Fruit fly (Drosophila melanogaster) whole organism: Measurements from ENCODE around the gene Vps60.
A peak's percentile ranks its signal among the peaks of the same experiment; 100 is the strongest.

Experiments used
- CG8478 ChIP-seq: fragments of >200 bp; optimal IDR thresholded peaks from 2 replicates; lab custom pipeline; 2018; ENCODE audit warnings: inconsistent platforms
- Dll ChIP-seq: fragments of >200 bp; optimal IDR thresholded peaks from 2 replicates; lab custom pipeline; 2017
- EcR ChIP-seq, 2 experiments: fragments of >200 bp; optimal IDR thresholded peaks; 2 replicates each; lab custom pipeline; 2017; ENCODE audit warnings: missing biosample characterization in 2 of 2, missing genetic modification characterization in 2 of 2, missing genetic modification reagents in 2 of 2
- pan ChIP-seq: fragments of >200 bp; optimal IDR thresholded peaks from 2 replicates; lab custom pipeline; 2017
- psq ChIP-seq: fragments of >200 bp; optimal IDR thresholded peaks from 2 replicates; lab custom pipeline; 2017
- usp ChIP-seq: fragments of >200 bp; optimal IDR thresholded peaks from 2 replicates; lab custom pipeline; 2017; ENCODE audit warnings: missing biosample characterization, missing genetic modification characterization, mixed read lengths

The Vps60 gene

DNA sequence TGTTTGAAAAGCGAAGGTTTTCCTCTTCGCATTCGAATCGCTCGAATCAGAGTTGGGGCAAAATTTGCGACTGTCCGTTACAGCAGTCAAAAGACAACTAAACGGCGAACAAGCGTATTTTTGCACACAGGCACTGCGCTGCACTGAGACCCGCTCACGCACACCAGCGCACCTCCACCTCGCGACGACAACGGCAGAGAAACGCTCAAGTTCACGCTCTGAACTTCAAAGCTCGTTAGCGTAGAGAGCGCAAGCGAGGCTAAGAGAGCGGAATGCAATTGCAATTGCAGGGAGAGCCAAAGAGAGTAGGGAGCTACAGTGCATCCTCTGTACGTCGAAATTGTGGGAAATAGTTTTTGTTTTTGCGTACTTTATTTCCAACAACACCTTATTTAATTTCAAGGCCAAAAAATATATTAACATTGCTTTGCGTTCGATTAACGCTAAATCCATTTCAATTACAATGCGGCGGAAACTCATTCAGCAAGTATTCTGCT lies 2.2 kb downstream of the Vps60 start, which contains the start of gene Eip74EF:
TSS of gene Eip74EF (minus strand) at position 117 of the 497 bp plus-strand sequence.
- TF ChIP-seq psq (lab: Kevin White, UChicago) = no peak
- no peak for TF ChIP-seq CG8478 (lab: Kevin White, UChicago)
- no peak for TF ChIP-seq EcR (GFP tag; optimal IDR thresholded peaks at IDR 0.05; lab: Kevin White, UChicago)
- no peak for TF ChIP-seq pan (lab: Kevin White, UChicago)
- TF ChIP-seq Dll (lab: Kevin White, UChicago) = no peak
- no peak for TF ChIP-seq usp (GFP tag; lab: Kevin White, UChicago)

DNA sequence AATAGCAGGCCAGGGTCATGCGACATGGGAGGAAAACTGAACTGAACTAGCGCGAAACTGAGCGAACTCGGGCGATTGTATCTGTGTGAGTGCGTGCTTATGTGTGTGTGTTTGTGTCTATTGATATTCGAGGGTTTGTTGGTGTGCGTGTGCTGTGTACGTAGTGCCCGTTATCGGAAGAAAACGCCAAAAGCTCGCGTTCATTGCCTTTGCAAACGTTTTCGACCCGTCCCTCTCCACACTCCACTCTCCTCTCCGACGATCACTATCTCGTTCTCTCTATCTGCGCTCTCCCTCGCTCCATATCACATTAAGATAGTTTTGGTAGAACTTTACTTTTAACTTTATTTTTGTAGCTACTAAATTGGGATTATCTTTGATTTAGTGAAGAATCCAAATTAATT lies 4.5 kb downstream of the Vps60 start:
- TF ChIP-seq pan (lab: Kevin White, UChicago) = no peak
- TF ChIP-seq EcR (GFP tag; optimal IDR thresholded peaks at IDR 0.05; lab: Kevin White, UChicago) = no peak
- no peak for TF ChIP-seq Dll (lab: Kevin White, UChicago)
- no peak for TF ChIP-seq psq (lab: Kevin White, UChicago)
- no peak for TF ChIP-seq usp (GFP tag; lab: Kevin White, UChicago)
- no peak for TF ChIP-seq CG8478 (lab: Kevin White, UChicago)

DNA sequence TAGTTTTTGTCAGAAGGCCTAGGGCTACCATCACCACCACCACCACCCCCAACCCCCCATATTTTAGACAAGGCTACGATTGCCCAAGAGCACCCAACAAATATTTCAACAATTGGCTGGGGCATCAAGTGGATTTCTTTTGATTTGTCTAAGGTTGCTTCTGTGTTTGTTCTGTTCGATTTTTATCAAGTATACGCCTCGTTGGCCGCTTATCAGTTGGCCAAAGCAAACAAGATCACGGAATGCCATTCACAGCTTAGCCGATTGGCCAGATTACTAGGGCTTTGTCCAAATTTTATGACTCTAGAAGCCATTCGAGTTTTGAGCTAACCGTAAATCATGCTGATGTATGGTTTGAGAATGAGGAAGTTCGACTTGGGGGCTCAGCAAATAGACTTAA lies 5.6 kb downstream of the Vps60 start:
- TF ChIP-seq usp (GFP tag; lab: Kevin White, UChicago) (no peak), psq (lab: Kevin White, UChicago) (no peak), Dll (lab: Kevin White, UChicago) (no peak), pan (lab: Kevin White, UChicago) (no peak), EcR (GFP tag; optimal IDR thresholded peaks at IDR 0.05; lab: Kevin White, UChicago) (no peak), CG8478 (lab: Kevin White, UChicago) (no peak)

DNA sequence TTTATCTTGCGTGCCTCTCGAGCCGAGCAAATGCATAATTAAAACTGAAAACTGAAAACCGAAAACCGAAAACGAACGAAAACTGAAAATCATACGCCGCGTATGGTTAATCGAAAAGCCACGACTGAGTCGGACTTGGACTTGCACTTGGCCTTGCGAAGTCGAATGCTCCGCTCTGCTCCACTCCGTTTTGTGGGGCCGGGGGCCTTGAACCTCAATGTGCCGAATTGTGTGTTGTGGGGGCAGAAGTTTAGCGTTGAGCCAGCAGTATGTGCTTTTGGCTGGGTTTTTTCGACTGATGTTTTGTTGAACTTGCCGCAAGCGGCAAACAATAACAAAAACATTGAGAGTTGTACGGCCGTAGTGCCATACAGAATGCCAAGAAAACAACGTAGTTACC lies 6.1 kb downstream of the Vps60 start:
- TF ChIP-seq pan (lab: Kevin White, UChicago) (no peak), CG8478 (lab: Kevin White, UChicago) (no peak), usp (GFP tag; lab: Kevin White, UChicago) (no peak), Dll (lab: Kevin White, UChicago) (no peak), EcR (GFP tag; optimal IDR thresholded peaks at IDR 0.05; lab: Kevin White, UChicago) (no peak), psq (lab: Kevin White, UChicago) (no peak)

DNA sequence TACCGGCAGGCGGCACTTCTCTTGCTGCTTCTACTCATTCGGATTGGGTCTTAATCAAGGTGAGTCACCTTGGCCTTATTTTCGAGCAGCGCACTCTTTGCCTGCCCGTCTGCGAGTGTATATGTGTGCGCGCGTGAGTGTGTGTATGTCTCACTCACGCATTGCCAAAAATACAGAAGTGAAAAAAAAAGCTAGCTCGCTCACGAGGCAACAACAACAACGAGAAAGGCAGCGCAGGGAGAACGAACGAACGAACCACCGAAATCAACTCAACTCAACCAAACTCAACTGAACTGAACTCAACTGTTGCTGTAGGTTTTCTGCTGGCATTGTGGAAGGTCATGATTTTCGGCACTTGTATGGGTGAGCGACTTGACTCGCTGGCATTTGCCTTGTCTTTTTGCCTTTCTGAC lies 7.4 kb downstream of the Vps60 start:
- TF ChIP-seq CG8478 (lab: Kevin White, UChicago) = no peak
- TF ChIP-seq Dll (lab: Kevin White, UChicago) = peak; percentile 28
- no peak for TF ChIP-seq usp (GFP tag; lab: Kevin White, UChicago)
- peak in 1 of 2 experiments; percentile 50 for TF ChIP-seq EcR (GFP tag; optimal IDR thresholded peaks at IDR 0.05; lab: Kevin White, UChicago)

DNA sequence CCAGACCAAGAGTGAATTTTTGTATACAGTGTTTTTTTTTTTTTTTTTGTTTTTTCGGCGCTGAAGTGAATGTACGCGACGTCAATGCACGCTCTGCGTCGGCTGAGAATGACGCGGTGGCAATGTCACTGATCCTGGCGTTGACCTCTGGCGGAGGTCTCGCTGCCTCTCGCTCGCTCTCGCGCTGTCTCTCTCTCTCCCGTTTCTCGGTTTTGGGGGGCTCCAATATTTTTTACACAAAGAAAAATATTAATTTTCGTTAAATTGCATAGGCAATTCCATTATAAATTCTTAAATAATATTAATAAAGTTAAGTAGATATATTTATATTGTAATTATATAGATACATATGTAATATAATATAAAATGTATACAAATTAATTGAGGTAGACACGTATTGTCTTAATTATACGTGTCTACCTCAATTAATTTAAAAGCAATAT lies 8.1 kb downstream of the Vps60 start:
- TF ChIP-seq EcR (GFP tag; optimal IDR thresholded peaks at IDR 0.05; lab: Kevin White, UChicago) (peak; percentile 35 to 78), CG8478 (lab: Kevin White, UChicago) (no peak)

DNA sequence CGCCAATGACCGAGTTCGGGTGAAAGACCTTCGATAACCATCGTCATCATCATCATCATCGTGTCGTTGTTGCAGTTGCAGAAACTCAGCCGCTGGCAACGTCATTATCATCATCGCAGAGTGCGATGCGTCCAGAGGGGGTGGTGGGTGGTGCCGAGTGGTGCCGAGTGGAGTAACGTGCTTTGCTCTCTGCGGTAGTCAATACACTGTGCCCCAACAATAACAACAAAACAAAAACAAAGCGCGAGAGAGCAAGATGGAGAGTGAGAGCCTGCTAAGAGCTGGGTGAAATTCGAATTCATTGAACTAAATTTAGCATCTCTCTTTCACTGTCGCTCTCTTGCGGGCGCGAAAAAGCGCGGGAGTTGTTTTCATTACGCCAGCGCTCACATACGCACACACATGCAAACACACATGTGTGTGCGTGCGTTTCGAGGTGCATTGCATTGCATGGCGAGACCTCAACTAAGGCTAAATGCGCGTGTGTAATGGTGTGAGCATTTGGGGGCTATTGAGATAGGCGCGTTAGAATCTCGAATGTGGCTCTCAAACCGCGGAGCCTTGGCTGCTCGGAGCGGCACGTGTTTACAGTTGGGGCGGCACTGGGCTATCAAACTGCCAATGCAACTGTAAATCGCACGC lies 9.4 kb downstream of the Vps60 start:
- no peak for TF ChIP-seq pan (lab: Kevin White, UChicago)
- TF ChIP-seq Dll (lab: Kevin White, UChicago) = peak; percentile 98
- peak; percentile 99 to 100 for TF ChIP-seq EcR (GFP tag; optimal IDR thresholded peaks at IDR 0.05; lab: Kevin White, UChicago)
- TF ChIP-seq CG8478 (lab: Kevin White, UChicago) = no peak

DNA sequence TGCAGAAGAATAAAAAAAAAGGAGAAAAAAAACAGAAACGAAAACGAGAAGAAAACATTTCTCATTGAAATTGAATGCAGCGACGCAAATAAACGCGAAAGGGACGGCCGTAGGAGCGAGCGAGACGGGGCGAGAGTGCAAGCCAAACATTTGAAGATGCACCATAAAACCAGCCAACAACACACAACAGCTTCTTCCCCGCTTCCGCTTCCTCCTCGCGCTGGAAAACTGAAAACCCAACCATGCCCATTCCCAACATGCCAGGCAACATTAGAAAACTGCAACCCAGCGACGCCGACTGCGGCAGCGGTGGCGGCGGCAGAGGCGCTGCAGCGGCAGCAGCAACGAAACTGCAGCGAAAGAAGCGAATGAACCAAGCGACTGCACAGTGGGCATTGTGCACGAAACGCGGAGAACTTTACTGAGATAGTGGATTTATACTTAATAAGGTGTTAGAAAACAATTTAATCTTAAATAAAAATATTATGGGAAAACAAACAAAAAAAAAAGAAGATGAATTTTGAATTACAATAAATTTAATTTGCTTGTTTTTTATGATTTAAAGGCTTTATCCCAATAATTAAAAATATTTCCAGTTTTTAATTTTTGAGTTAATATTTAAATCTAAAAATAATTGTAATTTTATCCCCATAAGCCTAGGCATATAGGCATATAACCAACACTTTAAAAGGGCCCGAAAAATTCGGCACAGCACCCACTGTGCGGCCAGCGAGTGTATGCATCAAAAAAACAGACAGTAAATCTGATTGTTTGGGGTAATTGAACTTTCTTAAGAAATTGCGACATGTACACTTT lies 10.3 kb downstream of the Vps60 start:
- TF ChIP-seq usp (GFP tag; lab: Kevin White, UChicago) (no peak), EcR (GFP tag; optimal IDR thresholded peaks at IDR 0.05; lab: Kevin White, UChicago) (peak in 1 of 2 experiments; percentile 92), psq (lab: Kevin White, UChicago) (no peak), CG8478 (lab: Kevin White, UChicago) (no peak)

DNA sequence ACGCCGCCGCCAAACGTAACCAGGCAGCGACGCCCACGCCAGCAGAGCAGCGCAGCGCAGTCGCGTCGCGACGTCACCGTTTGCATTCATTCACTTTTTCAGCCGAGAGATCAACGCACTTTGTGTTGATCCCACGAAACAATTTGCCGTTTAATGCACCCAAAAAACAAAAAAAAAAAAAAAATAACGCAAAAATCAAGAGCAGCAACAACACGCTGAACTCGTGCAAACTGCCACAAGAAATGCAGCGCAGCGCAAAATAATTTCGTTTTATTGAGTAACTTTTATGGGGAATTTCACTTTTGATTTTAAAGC lies 12.4 kb downstream of the Vps60 start:
- TF ChIP-seq EcR (GFP tag; optimal IDR thresholded peaks at IDR 0.05; lab: Kevin White, UChicago) (peak; percentile 43 to 81), pan (lab: Kevin White, UChicago) (no peak)

DNA sequence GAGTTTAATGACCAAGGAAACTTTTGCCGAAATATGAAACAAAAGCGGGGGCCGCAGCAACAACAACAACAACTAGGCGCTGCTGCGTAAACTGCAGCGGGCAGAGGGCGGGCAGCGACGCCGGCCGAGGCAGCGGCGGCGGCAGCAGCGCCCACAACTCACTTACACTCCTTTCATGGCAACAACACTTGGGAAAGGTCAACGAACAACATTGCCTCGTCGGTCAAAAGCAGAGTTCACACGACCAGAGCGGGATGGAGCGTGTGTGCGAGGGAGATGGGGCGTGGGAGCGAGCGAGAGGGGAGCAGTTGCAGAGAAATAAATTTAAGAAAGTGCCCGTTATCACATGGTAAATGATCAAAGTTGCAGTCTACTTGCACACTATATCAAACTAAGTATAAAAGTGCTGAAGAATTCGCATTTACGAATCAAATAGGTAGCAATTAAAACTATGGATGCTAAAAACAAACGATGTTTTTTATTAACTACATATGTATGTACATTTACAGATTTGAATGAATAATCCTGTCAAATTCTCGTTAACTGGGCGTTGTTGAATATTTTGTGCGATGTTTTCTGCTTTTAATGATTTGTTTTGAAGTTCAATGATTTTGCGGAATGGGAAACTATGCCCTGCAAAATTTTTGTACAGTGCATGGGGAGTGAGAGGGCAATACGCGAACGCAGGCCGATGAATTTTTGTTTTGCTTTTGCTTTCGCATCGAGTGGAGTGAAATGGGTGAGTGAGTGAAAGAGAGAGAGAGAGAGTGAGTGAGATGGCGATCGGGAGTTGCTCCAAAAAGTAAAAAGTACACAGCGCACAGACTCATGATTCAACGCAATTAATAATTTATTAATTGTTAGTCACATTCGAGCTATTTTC lies 13.0 kb downstream of the Vps60 start:
- TF ChIP-seq usp (GFP tag; lab: Kevin White, UChicago) (no peak), CG8478 (lab: Kevin White, UChicago) (peak; percentile 72), psq (lab: Kevin White, UChicago) (no peak), pan (lab: Kevin White, UChicago) (no peak), Dll (lab: Kevin White, UChicago) (peak; percentile 2), EcR (GFP tag; optimal IDR thresholded peaks at IDR 0.05; lab: Kevin White, UChicago) (peak; percentile 51 to 80)
